Fruit fly (Drosophila melanogaster) whole organism, larva: Measurements from ENCODE around the gene Not10.

ENCODE experiments used
- noc ChIP-seq: fragments of 200-800 bp; sonication (Bioruptor generic); optimal IDR thresholded peaks from 3 replicates; lab custom pipeline; 2019; ENCODE audit warnings: missing biosample characterization, mild to moderate bottlenecking, missing genetic modification characterization, moderate library complexity

Not10 gene

DNA sequence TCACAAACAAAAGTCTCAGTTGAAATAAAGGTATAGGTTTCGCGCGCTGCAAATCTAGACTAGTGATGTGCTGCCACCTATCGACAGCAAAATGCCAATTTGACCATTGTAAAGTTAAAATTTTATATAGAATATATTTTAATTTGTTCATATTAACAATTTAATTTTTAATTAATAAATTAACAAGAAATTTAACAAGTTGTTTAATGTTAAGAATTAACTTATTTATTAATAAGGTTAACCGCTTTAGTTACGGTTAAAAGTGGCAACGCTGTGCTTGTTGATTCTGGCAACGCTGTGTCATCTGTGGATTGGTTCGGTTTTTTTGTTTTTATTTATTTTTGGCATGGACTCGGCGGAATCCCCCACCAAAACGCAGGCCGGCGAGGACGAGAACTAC, at the start of gene Not10:
Gene Not10 (plus strand): TSS at position 279 of the 400 bp plus-strand sequence.
- no peak for TF ChIP-seq noc

DNA sequence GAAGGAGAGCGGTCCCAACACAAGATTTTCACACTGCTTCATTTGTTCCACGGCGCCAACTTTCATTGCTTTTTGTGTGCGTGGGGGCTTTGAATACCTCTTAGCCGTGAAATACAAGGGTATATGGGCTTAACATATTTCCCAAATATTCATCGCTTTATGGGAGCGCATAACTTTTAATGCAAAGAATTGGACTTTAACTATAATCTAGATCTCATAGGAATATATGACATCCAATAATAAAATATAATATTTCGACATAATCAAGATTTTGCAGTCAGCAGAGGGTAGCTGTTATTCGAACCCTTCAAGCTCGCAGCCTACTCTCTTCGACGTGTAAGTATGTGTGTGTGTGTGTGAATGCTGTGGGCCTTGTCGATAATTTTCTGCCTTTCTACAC, 38.8 kb upstream of the Not10 start:
- no peak for TF ChIP-seq noc

DNA sequence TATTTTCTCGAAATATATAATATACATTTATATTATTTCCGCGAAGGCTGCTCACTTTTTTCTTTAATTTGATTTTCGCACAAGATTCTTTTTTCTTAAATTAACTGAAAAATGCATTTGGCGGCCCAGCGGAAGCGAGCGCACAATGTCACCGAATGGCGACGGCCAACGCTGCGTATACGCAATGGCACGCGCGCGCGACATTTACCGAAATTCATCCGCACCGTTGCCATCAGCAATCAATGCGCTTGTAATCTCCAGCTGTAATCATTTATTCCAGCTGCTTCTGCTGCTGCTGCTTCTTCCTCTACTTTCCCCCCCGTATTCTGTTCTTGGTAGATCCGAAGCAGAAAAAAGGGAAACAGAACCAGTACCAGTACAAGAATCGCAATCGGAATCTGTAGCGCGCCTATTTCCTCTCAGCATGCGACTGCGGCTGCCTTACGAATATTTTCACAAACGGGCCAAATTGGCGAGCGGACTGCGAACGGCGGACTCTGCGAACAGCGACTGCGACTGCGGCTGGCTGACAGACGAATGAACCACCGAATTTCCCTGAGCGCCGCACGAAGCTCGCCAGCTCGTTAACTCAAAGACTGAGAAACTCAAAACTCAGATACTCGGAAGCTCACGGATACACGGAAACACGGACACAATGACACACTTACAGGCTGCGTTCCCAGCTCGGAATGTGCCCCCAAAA, 35.1 kb upstream of the Not10 start, which contains the start of gene Octbeta2R:
Gene Octbeta2R (minus strand): TSS at position 539 of the 703 bp plus-strand sequence.
- TF ChIP-seq noc: no peak

DNA sequence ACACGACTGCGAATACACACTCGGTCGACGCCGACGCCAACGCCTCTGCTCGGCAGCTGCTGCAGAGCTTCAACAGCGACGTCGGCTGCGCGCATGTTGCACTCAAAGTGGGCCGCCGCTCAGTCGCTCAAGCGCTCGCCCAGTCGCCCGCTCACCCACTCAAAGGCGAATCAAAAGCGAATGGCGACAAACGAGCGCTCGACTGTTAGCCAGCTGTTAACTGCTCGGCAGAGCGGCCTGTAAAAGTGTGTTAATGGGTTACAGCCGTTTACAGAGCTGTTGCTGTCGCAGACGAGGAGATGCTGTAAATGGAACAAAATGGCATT, 34.6 kb upstream of the Not10 start:
- no peak for TF ChIP-seq noc

DNA sequence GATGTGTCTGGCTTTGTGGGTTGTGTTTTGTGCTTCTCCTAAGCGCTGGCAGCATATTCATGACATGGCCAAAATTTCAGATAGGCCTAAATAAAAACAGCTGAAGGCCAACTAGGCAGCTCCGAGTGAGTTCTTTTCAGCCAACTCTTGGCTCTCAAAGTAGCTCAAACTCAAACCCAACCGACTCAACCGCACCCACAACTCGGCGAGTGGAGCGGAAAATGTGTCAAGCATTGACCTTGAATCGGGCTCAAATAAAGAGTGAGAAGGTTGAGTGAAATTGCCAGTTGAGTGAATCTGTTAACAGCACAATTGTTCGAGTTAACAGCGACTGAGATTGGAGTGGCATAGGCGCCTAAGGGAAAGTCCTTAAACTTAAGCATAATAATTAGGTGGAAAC, 18.5 kb upstream of the Not10 start:
- no peak for TF ChIP-seq noc

dm6 chr3R:12615553-12615952, 14.9 kb upstream of the Not10 start:
- TF ChIP-seq noc: no peak

- TF ChIP-seq noc: no peak
Measured at dm6 chr3R:12622778-12623177, 7.7 kb upstream of the Not10 start.

- no peak for TF ChIP-seq noc
Measured at dm6 chr3R:12624913-12625312, 5.5 kb upstream of the Not10 start.

DNA sequence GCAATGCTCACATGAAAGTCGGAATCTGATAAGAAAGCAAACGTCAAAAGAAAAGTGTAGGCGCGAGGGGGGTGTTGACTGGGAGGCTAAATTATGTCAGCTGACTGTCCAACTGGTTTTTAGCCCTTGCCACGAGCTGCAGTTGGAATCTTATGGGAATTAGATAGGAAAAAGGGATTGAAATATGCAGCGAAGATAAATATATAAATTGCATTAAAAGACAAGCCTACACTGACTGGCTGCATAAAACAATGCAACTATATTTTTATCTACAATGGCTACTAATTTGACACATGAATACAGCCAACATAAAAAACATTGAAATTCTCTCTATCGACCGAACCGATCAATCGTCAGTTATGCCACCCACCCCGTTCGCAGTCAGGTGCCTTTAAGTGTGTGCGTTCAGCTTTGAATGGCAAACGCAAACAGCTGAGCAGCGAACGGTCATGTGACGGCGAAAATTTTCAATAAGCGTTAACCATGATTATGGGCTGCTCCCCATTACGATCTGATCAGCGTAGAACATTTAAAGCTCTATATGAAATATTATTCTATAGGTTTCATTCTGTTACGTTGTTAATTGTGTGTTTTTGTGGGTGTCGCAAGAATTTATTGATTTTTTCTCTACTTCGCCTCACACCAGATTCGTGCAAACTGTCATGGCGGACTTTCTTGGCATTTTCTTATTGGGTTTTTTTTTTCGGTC, 3.6 kb upstream of the Not10 start:
- TF ChIP-seq noc: no peak

- peak; percentile 30 for TF ChIP-seq noc
Measured at dm6 chr3R:12627691-12628148, 2.7 kb upstream of the Not10 start, which contains the start of the genes Vha55 and Snx3. Vha55 (minus strand) TSS chr3R:12627829. Snx3 (plus strand) TSS chr3R:12628031.

- TF ChIP-seq noc: no peak
Measured at dm6 chr3R:12628395-12628928, 2.0 kb upstream of the Not10 start.

DNA sequence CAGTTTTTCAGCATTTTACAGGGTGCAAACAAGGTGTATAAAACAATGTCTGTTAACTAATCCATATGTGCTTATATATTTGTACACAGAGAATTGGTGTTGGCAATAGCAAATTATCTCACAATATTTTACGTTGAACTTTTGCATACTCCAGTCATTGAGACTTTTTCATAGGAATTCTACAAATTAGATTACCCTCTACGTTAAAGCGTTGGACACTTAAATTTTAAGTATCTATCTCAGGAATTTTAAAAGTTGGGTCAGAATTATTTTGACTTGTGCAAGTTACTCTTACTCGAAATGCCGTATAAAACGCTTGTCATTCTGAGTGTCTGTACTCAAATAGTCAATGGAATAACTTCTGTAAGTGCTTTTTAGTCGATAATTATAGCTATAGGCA, 2.6 kb downstream of the Not10 start, which contains the start of gene CG18530:
Gene CG18530 (plus strand): TSS at position 301 of the 400 bp plus-strand sequence.
- TF ChIP-seq noc: no peak

DNA sequence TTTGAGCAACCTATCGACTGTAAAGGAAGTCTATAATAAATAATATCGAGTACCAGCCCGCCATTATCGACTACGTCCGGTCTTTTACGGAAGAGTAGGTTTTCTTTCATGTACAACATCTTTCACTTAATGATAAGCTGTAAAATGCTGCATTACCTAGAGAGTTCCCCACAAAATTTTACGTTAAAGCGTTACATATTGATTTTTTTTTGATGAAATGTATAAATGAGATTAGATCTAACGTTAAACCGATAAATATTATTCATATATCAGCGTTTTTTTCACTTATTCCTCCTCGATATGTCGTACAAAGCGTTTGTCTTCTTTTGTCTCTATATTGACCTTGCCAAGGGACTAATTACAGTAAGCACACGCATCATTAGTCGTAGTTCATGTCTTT, 4.2 kb downstream of the Not10 start, which contains the start of gene CG11598:
Gene CG11598 (plus strand): TSS at position 301 of the 400 bp plus-strand sequence.
- no peak for TF ChIP-seq noc

DNA sequence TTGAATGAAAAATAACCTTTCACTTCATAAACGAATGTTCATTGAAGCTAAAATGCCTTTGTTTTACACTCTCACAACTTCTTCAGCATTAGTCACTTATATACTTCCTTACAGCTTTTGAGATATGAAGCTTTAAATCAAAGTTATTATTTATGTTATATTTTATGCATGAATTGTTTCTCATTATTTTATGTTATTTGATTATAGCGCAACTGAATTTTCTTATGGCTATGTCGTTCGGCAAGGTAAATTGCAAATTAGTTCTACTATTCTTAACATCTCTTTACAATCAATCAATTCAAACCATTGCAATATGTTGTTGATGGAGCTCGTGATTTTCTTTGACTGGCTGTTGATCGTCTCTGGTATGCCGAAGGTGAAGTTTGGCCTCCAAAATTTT, 5.8 kb downstream of the Not10 start, which contains the start of gene CG11600:
Gene CG11600 (plus strand): TSS at position 301 of the 400 bp plus-strand sequence.
- no peak for TF ChIP-seq noc

- TF ChIP-seq noc: no peak
Measured at dm6 chr3R:12637961-12638531, 7.6 kb downstream of the Not10 start, which contains the start of gene CG11608. CG11608 (plus strand) TSS chr3R:12638481.

dm6 chr3R:12641620-12642019, 11.2 kb downstream of the Not10 start:
- TF ChIP-seq noc: no peak

dm6 chr3R:12642051-12642532, 11.6 kb downstream of the Not10 start, which contains the start of gene CG6753:
CG6753 (minus strand) TSS chr3R:12642482.
- no peak for TF ChIP-seq noc
